Worm (Caenorhabditis elegans) whole organism, late embryonic: ENCODE measurements around the gene ZK1010.5.

Experiments used
- ceh-19 ChIP-seq: fragments of 200-800 bp; sonication (Bioruptor generic); optimal IDR thresholded peaks from 2 replicates; lab custom pipeline; 2018; ENCODE audit warnings: mild to moderate bottlenecking, missing genetic modification characterization, missing compliant biosample characterization
- ceh-30 ChIP-seq: fragments of 150-350 bp; optimal IDR thresholded peaks from 2 replicates; lab custom pipeline; 2014; ENCODE audit warnings: missing biosample characterization, missing genetic modification characterization
- ceh-31 ChIP-seq: sonication (generic microtip); optimal IDR thresholded peaks from 2 replicates; lab custom pipeline; 2016; ENCODE audit warnings: missing genetic modification characterization, missing compliant biosample characterization
- ceh-34 ChIP-seq: sonication (generic microtip); optimal IDR thresholded peaks from 2 replicates; lab custom pipeline; 2016; ENCODE audit warnings: mild to moderate bottlenecking, missing genetic modification characterization, missing compliant biosample characterization
- ceh-48 ChIP-seq: sonication (generic microtip); optimal IDR thresholded peaks from 2 replicates; lab custom pipeline; 2016; ENCODE audit warnings: missing genetic modification characterization, inconsistent platforms, missing compliant biosample characterization
- dve-1 ChIP-seq: sonication (generic microtip); optimal IDR thresholded peaks from 2 replicates; lab custom pipeline; 2017; ENCODE audit warnings: antibody characterized with exemption, mild to moderate bottlenecking, missing genetic modification characterization, missing compliant biosample characterization
- elt-2 ChIP-seq: sonication (generic microtip); optimal IDR thresholded peaks from 2 replicates; lab custom pipeline; 2016; ENCODE audit warnings: missing genetic modification reagents, missing genetic modification characterization, missing compliant biosample characterization
- fax-1 ChIP-seq: sonication (generic microtip); optimal IDR thresholded peaks from 2 replicates; lab custom pipeline; 2016; ENCODE audit warnings: missing genotype, missing genetic modification characterization, missing compliant biosample characterization
- fkh-10 ChIP-seq: fragments of 150-350 bp; optimal IDR thresholded peaks from 2 replicates; lab custom pipeline; 2014; ENCODE audit warnings: missing biosample characterization, missing genetic modification reagents, missing genetic modification characterization
- fkh-6 ChIP-seq: sonication (generic microtip); optimal IDR thresholded peaks from 2 replicates; lab custom pipeline; 2016; ENCODE audit warnings: missing genetic modification characterization, missing compliant biosample characterization
- gmeb-2 ChIP-seq: sonication (generic microtip); optimal IDR thresholded peaks from 2 replicates; lab custom pipeline; 2016; ENCODE audit warnings: missing genetic modification characterization, inconsistent platforms, missing compliant biosample characterization
- hlh-13 ChIP-seq: fragments of 200-800 bp; sonication (Bioruptor generic); optimal IDR thresholded peaks from 2 replicates; lab custom pipeline; 2018; ENCODE audit warnings: mild to moderate bottlenecking, missing genetic modification characterization, missing compliant biosample characterization
- hlh-30 ChIP-seq: sonication (generic microtip); optimal IDR thresholded peaks from 2 replicates; lab custom pipeline; 2017; ENCODE audit warnings: antibody characterized with exemption, missing genetic modification characterization, missing compliant biosample characterization; ENCODE audit not compliant: insufficient read depth
- lin-11 ChIP-seq: fragments of 200-800 bp; sonication (Bioruptor generic); optimal IDR thresholded peaks from 2 replicates; lab custom pipeline; 2018; ENCODE audit warnings: mild to moderate bottlenecking, missing genetic modification characterization, missing compliant biosample characterization
- nfya-1 ChIP-seq: sonication (generic microtip); optimal IDR thresholded peaks from 2 replicates; lab custom pipeline; 2017; ENCODE audit warnings: missing genetic modification characterization, mild to moderate bottlenecking, missing compliant biosample characterization, antibody characterized with exemption, moderate library complexity
- nhr-11 ChIP-seq: fragments of 150-350 bp; optimal IDR thresholded peaks from 2 replicates; lab custom pipeline; 2014; ENCODE audit warnings: missing biosample characterization, missing genetic modification characterization
- odd-2 ChIP-seq: sonication (generic microtip); optimal IDR thresholded peaks from 2 replicates; lab custom pipeline; 2017; ENCODE audit warnings: antibody characterized with exemption, mild to moderate bottlenecking, missing genetic modification characterization, missing compliant biosample characterization
- pax-1 ChIP-seq: fragments of 150-350 bp; optimal IDR thresholded peaks from 2 replicates; lab custom pipeline; 2014; ENCODE audit warnings: missing biosample characterization, missing genetic modification characterization
- pha-4 ChIP-seq: fragments of 150-350 bp; optimal IDR thresholded peaks from 2 replicates; lab custom pipeline; 2018; ENCODE audit warnings: missing biosample characterization, missing genetic modification reagents, missing genetic modification characterization
- rnt-1 ChIP-seq: sonication (generic microtip); optimal IDR thresholded peaks from 2 replicates; lab custom pipeline; 2016; ENCODE audit warnings: missing genetic modification characterization, missing compliant biosample characterization
- sox-2 ChIP-seq: fragments of 200-800 bp; sonication (Bioruptor generic); IDR thresholded peaks from 2 replicates; pipeline ENCODE4 v1.3.6; 2022; ENCODE audit warnings: missing genetic modification reagents, missing genetic modification characterization, missing compliant biosample characterization
- sox-4 ChIP-seq: sonication (generic microtip); optimal IDR thresholded peaks from 2 replicates; lab custom pipeline; 2017; ENCODE audit warnings: mild to moderate bottlenecking, missing genetic modification characterization, inconsistent platforms, missing compliant biosample characterization
- syd-9 ChIP-seq: sonication (generic microtip); optimal IDR thresholded peaks from 2 replicates; lab custom pipeline; 2016; ENCODE audit warnings: mild to moderate bottlenecking, missing genetic modification characterization, moderate library complexity, missing compliant biosample characterization
- tbx-2 ChIP-seq: sonication (generic microtip); optimal IDR thresholded peaks from 2 replicates; lab custom pipeline; 2016; ENCODE audit warnings: missing genetic modification characterization, missing compliant biosample characterization
- tbx-7 ChIP-seq: sonication (generic microtip); optimal IDR thresholded peaks from 2 replicates; lab custom pipeline; 2016; ENCODE audit warnings: missing genotype, missing genetic modification characterization, missing compliant biosample characterization
- ttx-3 ChIP-seq: sonication (generic microtip); optimal IDR thresholded peaks from 2 replicates; lab custom pipeline; 2016; ENCODE audit warnings: missing genetic modification reagents, missing genetic modification characterization, missing compliant biosample characterization
- unc-55 ChIP-seq: sonication (generic microtip); optimal IDR thresholded peaks from 2 replicates; lab custom pipeline; 2017; ENCODE audit warnings: missing biosample characterization, missing genetic modification reagents, missing genetic modification characterization

ZK1010.5 gene

DNA sequence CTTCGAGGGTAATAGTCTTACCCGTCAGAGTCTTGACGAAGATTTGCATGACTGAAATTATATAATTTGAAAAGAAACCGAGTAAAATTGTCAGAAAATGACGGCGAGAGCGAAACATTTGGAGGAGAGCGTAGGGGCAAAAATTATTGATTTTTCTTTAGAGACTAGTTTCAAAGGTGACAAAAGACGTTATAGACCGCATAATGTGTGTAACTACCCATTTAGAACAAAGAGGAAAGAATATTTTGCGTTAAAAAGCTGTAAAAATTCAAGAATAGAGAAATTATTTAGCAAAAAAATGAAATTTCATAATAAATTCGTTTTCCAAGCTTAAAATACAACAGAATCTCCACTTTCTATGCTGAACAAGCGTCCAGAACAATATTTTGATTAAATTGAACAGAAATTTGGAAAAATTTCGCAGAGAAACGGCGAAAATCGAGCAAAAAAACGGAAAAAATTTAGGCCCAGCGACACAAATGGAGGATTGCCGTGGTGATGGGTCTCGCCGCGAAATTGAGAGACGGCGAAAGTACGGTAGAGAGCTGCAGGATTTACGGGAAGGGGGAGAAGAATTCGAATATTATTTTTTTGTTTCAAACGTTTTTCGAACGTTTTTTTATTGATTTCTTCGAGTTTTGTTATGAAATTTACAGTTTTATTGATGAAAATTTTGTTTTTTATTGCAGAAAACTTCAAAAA lies 8.7 kb downstream of the ZK1010.5 start, which contains the start of the genes ubq-2 and frg-1:
Gene ubq-2 (minus strand): TSS at position 51 of the 702 bp plus-strand sequence.
Gene frg-1 (plus strand): TSS at position 690 of the 702 bp plus-strand sequence.
- no peak for TF ChIP-seq ceh-19
- no peak for TF ChIP-seq fkh-6 (tag; lab: Kevin White, UChicago)
- peak; percentile 2 for TF ChIP-seq dve-1 (tag; lab: Kevin White, UChicago)
- no peak for TF ChIP-seq fkh-10
- peak; percentile 0 for TF ChIP-seq ceh-34 (tag; lab: Kevin White, UChicago)
- peak; percentile 6 for TF ChIP-seq tbx-2 (tag; lab: Kevin White, UChicago)
- TF ChIP-seq tbx-7 (tag; lab: Kevin White, UChicago) = no peak
- no peak for TF ChIP-seq hlh-30 (tag; lab: Kevin White, UChicago)
- peak; percentile 56 for TF ChIP-seq ceh-48 (tag; lab: Kevin White, UChicago)
- peak; percentile 17 for TF ChIP-seq elt-2 (tag; lab: Kevin White, UChicago)
- TF ChIP-seq gmeb-2 (tag; lab: Kevin White, UChicago) = no peak
- peak; percentile 29 for TF ChIP-seq ceh-31 (tag; lab: Kevin White, UChicago)
- TF ChIP-seq hlh-13 (GFP tag; lab: Kevin White, UChicago) = no peak
- TF ChIP-seq lin-11 = no peak
- peak; percentile 92 for TF ChIP-seq nfya-1 (tag; lab: Kevin White, UChicago)
- TF ChIP-seq ttx-3 (tag; lab: Kevin White, UChicago) = no peak
- no peak for TF ChIP-seq pha-4
- no peak for TF ChIP-seq fax-1 (tag; lab: Kevin White, UChicago)

DNA sequence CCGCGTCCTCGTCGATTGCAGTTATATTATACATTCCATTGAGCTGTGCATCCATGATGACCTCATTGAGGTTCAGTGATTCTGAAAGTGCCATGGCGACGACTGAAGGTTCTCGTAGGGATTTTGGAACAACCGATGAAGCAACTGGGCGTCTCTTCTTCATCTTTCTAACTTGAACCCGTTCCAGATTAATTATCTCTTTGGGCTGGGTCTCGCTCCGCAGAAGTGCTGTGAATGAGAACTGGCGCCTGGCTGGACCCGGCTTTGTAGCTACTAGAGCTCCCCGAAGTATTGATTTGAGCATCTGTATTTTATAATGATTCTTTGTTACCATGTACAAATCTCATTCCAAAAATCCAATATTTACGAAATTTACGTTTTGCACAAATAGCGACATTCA lies 9.8 kb downstream of the ZK1010.5 start, which contains the start of gene ZK1010.2:
Gene ZK1010.2 (minus strand): TSS at position 304 of the 400 bp plus-strand sequence.
- no peak for TF ChIP-seq nhr-11
- no peak for TF ChIP-seq gmeb-2 (tag; lab: Kevin White, UChicago)
- TF ChIP-seq fkh-10 = no peak
- no peak for TF ChIP-seq pax-1 (tag; lab: Kevin White, UChicago)
- no peak for TF ChIP-seq odd-2 (tag; lab: Kevin White, UChicago)
- TF ChIP-seq, all 69 proteins: peak for 0

DNA sequence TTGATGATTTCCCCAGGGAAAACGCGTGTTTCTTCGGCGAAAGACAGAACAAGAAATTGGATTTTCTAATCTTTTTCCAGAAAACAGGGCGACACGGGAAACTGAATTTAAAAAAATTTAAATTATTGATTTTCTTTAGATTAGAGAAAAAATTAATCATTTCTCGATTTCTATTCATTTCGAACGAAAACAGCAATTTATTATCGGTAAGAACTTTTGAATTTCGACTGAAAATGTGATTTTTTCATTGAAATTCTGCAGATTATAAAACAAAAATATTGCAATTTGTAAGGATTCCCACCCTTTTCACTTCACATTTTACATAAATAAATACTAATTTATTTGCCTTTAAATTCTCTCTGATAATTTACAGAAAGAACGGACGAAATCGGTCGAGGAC lies 14.9 kb downstream of the ZK1010.5 start, which contains the start of gene bckd-1A:
Gene bckd-1A (minus strand): TSS at position 101 of the 400 bp plus-strand sequence.
- TF ChIP-seq rnt-1 (tag; lab: Kevin White, UChicago) (no peak), pax-1 (tag; lab: Kevin White, UChicago) (no peak), hlh-30 (tag; lab: Kevin White, UChicago) (no peak), sox-4 (tag; lab: Kevin White, UChicago) (no peak), syd-9 (tag; lab: Kevin White, UChicago) (no peak), fkh-10 (no peak)

DNA sequence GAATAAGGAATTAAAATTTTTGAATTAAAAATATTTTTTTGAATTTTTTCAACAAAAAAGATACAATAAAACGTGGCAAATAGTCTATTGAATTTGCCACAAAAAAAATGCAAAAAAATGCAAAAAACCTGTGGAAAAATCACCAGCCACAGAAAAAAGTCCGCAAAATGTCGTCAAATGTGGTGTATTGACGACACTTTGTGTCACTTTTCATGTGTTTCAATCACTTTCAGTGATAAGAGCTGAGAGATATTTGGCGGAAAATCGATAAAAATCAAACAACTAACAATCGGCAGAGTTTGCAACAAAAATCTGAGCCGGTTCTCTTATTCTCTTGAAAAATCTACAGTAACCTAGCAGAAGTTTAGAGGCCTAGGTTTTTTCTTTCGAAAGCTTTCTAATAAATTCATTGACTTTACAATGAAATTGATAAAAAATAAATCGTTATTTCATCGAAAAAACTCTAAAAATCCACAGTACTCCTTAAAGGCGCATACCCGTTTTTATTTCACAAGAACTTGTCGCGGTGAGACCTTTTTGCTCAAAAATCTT lies 15.4 kb downstream of the ZK1010.5 start:
- TF ChIP-seq nfya-1 (tag; lab: Kevin White, UChicago) (peak; percentile 31), unc-55 (GFP tag; lab: Kevin White, UChicago) (peak; percentile 87), odd-2 (tag; lab: Kevin White, UChicago) (no peak)

DNA sequence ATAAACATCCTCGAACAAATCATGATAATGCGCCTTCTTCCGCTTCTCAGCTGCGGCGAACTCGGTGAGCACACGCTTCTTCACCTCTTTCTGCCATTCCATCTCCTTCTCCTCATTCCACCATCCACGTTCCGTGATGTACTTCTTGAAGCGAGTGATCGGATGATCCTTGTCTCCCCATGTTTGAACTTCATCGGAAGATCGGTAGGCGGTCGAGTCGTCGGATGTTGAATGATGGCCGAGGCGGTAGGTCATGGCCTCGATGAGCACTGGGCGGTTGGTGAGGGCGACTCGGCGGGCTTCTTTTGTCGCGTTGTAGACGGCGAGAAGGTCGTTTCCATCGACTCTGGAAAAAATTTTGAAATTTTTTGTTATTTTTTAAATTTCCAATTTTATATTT lies 19.0 kb downstream of the ZK1010.5 start:
- TF ChIP-seq nhr-11 (no peak), ceh-30 (tag; lab: Kevin White, UChicago) (no peak), syd-9 (tag; lab: Kevin White, UChicago) (no peak), sox-2 (GFP tag; lab: Robert Waterston, UW) (no peak), rnt-1 (tag; lab: Kevin White, UChicago) (no peak), hlh-30 (tag; lab: Kevin White, UChicago) (no peak)
